Fruit fly (Drosophila melanogaster): ENCODE results near the gene lmgA.

DNA sequence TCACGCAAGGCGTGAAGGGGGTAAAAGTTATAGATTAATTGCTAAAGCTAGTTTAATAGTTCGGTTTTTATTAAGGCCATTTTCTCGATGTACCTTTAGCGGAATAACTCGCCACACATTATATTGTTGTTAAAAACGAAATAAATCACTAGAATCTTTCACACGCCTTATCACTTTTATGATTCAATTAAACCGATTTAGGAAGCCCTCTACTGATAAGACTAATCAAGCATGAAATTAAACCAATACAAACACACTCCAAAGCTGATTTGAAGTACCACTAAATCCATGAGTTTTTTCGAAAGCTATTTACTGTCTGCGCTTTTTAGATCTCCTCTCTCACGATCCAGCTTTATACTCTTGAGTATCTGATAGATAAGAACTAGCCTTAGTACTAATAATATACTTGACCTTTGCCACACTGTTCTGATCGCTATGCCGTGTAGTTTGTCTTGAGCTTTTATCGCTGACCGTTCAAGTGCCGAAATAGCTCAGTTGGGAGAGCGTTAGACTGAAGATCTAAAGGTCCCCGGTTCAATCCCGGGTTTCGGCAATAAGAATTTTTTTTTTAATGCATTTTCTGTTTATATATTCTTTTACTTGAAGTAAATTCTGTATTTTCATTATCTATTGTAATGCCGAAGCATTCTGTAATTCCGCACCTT is 42.1 kb upstream of the lmgA start:
- TF ChIP-seq CG8478 (optimal IDR thresholded peaks at IDR 0.05) (no peak), CTCF (optimal IDR thresholded peaks at IDR 0.05) (no peak)

Measured in S2 (cell line).